Worm (Caenorhabditis elegans) whole organism, young adult: Measurements from ENCODE around the gene sgca-1.
A peak's percentile ranks its signal among the peaks of the same experiment; 100 is the strongest.

Source experiments
- C06A6.2 ChIP-seq: fragments of 200-800 bp; sonication (Bioruptor generic); conservative IDR thresholded peaks from 2 replicates; pipeline ENCODE4 v1.3.6; 2022; ENCODE audit warnings: missing genetic modification characterization, missing compliant biosample characterization
- F22D6.2 ChIP-seq: sonication (generic microtip); optimal IDR thresholded peaks from 2 replicates; lab custom pipeline; 2016; ENCODE audit warnings: mild to moderate bottlenecking, missing genetic modification characterization, missing compliant biosample characterization
- F52B5.7 ChIP-seq: sonication (generic microtip); optimal IDR thresholded peaks from 2 replicates; lab custom pipeline; 2016; ENCODE audit warnings: mild to moderate bottlenecking, missing genetic modification characterization, missing compliant biosample characterization
- K11D2.4 ChIP-seq: fragments of 200-800 bp; sonication (Bioruptor generic); IDR thresholded peaks from 2 replicates; pipeline ENCODE4 v1.3.6; 2022; ENCODE audit warnings: missing genetic modification reagents, missing genetic modification characterization, missing compliant biosample characterization
- T07F8.4 ChIP-seq: sonication (generic microtip); optimal IDR thresholded peaks from 2 replicates; lab custom pipeline; 2016; ENCODE audit warnings: mild to moderate bottlenecking, missing genetic modification characterization, moderate library complexity, missing compliant biosample characterization
- Y53G8AR.9 ChIP-seq: fragments of 200-800 bp; sonication (Bioruptor generic); conservative IDR thresholded peaks from 2 replicates; pipeline ENCODE4 v1.3.6; 2022; ENCODE audit warnings: missing genetic modification reagents, missing genetic modification characterization, missing compliant biosample characterization
- Y67H2A.10 ChIP-seq: fragments of 200-800 bp; sonication (Bioruptor generic); conservative IDR thresholded peaks from 2 replicates; pipeline ENCODE4 v1.3.6; 2022; ENCODE audit warnings: missing genetic modification reagents, missing genetic modification characterization, missing compliant biosample characterization
- Y79H2A.3 ChIP-seq: fragments of 200-800 bp; sonication (Bioruptor generic); conservative IDR thresholded peaks from 2 replicates; pipeline ENCODE4 v1.3.6; 2022; ENCODE audit warnings: missing genetic modification reagents, missing genetic modification characterization, missing compliant biosample characterization
- ZK185.1 ChIP-seq: sonication (generic microtip); optimal IDR thresholded peaks from 2 replicates; lab custom pipeline; 2016; ENCODE audit warnings: mild to moderate bottlenecking, missing genetic modification characterization, missing compliant biosample characterization; ENCODE audit not compliant: poor library complexity, severe bottlenecking
- aptf-2 ChIP-seq: fragments of 200-800 bp; sonication (Bioruptor generic); conservative IDR thresholded peaks from 2 replicates; pipeline ENCODE4 v1.3.6; 2022; ENCODE audit warnings: missing genetic modification reagents, missing genetic modification characterization, missing compliant biosample characterization
- atf-7 ChIP-seq: sonication (generic microtip); optimal IDR thresholded peaks from 2 replicates; lab custom pipeline; 2017; ENCODE audit warnings: mild to moderate bottlenecking, missing genetic modification characterization, missing compliant biosample characterization
- attf-3 ChIP-seq: fragments of 200-800 bp; sonication (Bioruptor generic); conservative IDR thresholded peaks from 2 replicates; pipeline ENCODE4 v1.3.6; 2022; ENCODE audit warnings: missing genetic modification reagents, missing genetic modification characterization, missing compliant biosample characterization
- bed-2 ChIP-seq: fragments of 200-800 bp; sonication (Bioruptor generic); IDR thresholded peaks from 2 replicates; pipeline ENCODE4 v1.3.6; 2022; ENCODE audit warnings: missing genetic modification reagents, missing genetic modification characterization, missing compliant biosample characterization
- cebp-1 ChIP-seq, 2 experiments: fragments of 200-800 bp in 1 of 2; sonication (Bioruptor generic) in 1 of 2; sonication (generic microtip) in 1 of 2; IDR thresholded peaks in 1 of 2; optimal IDR thresholded peaks in 1 of 2; 2 replicates each; pipeline versions ENCODE4 v1.3.6 to Lab custom; 2017 to 2022; ENCODE audit warnings: missing compliant biosample characterization in 2 of 2, missing genetic modification characterization in 2 of 2, mild to moderate bottlenecking in 1 of 2, missing genetic modification reagents in 1 of 2, moderate library complexity in 1 of 2
- ceh-100 ChIP-seq: fragments of 200-800 bp; sonication (Bioruptor generic); IDR thresholded peaks from 2 replicates; pipeline ENCODE4 v1.3.6; 2022; ENCODE audit warnings: missing genetic modification reagents, missing genetic modification characterization, missing compliant biosample characterization
- ceh-40 ChIP-seq: fragments of 200-800 bp; sonication (Bioruptor generic); IDR thresholded peaks from 2 replicates; pipeline ENCODE4 v1.3.6; 2022; ENCODE audit warnings: missing genetic modification characterization, missing compliant biosample characterization
- ceh-91 ChIP-seq: fragments of 200-800 bp; sonication (Bioruptor generic); IDR thresholded peaks from 2 replicates; pipeline ENCODE4 v1.3.6; 2022; ENCODE audit warnings: missing genetic modification reagents, missing genetic modification characterization, missing compliant biosample characterization
- chd-7 ChIP-seq: sonication (generic microtip); optimal IDR thresholded peaks from 2 replicates; lab custom pipeline; 2016; ENCODE audit warnings: mild to moderate bottlenecking, missing genetic modification characterization, moderate library complexity, missing compliant biosample characterization
- dpl-1 ChIP-seq: fragments of 150-350 bp; optimal IDR thresholded peaks from 2 replicates; lab custom pipeline; 2014; ENCODE audit warnings: missing biosample characterization, missing genetic modification reagents, missing genetic modification characterization
- egl-44 ChIP-seq: fragments of 200-800 bp; sonication (Bioruptor generic); IDR thresholded peaks from 2 replicates; pipeline ENCODE4 v1.3.6; 2022; ENCODE audit warnings: missing genetic modification reagents, missing genetic modification characterization, missing compliant biosample characterization
- egrh-3 ChIP-seq: fragments of 200-800 bp; sonication (Bioruptor generic); IDR thresholded peaks from 2 replicates; pipeline ENCODE4 v1.3.6; 2022; ENCODE audit warnings: missing genetic modification reagents, missing genetic modification characterization, missing compliant biosample characterization
- ekl-4 ChIP-seq: fragments of 200-800 bp; sonication (Bioruptor generic); IDR thresholded peaks from 2 replicates; pipeline ENCODE4 v1.3.6; 2022; ENCODE audit warnings: missing genetic modification reagents, missing genetic modification characterization, missing compliant biosample characterization
- ets-4 ChIP-seq: fragments of 200-800 bp; sonication (Bioruptor generic); optimal IDR thresholded peaks from 2 replicates; lab custom pipeline; 2018; ENCODE audit warnings: mild to moderate bottlenecking, missing genetic modification characterization, missing compliant biosample characterization
- gei-17 ChIP-seq: fragments of 200-800 bp; sonication (Bioruptor generic); optimal IDR thresholded peaks from 2 replicates; lab custom pipeline; 2018; ENCODE audit warnings: mild to moderate bottlenecking, missing genetic modification characterization, missing compliant biosample characterization
- him-1 ChIP-seq: sonication (generic microtip); optimal IDR thresholded peaks from 2 replicates; lab custom pipeline; 2016; ENCODE audit warnings: missing genotype, missing genetic modification reagents, missing genetic modification characterization, missing compliant biosample characterization
- hmg-20 ChIP-seq: fragments of 200-800 bp; sonication (Bioruptor generic); IDR thresholded peaks from 2 replicates; pipeline ENCODE4 v1.3.6; 2022; ENCODE audit warnings: missing genetic modification reagents, missing genetic modification characterization, missing compliant biosample characterization
- let-526 ChIP-seq: fragments of 200-800 bp; sonication (Bioruptor generic); IDR thresholded peaks from 2 replicates; pipeline ENCODE4 v1.3.6; 2022; ENCODE audit warnings: missing genetic modification reagents, missing genetic modification characterization, missing compliant biosample characterization
- let-607 ChIP-seq, 2 experiments: fragments of 200-800 bp in 1 of 2; sonication (Bioruptor generic) in 1 of 2; sonication (generic microtip) in 1 of 2; optimal IDR thresholded peaks; 2 replicates each; lab custom pipeline; 2016 to 2018; ENCODE audit warnings: mild to moderate bottlenecking in 2 of 2, missing compliant biosample characterization in 2 of 2, missing genetic modification characterization in 2 of 2, moderate library complexity in 2 of 2, missing genotype in 1 of 2
- lin-54 ChIP-seq: fragments of 200-800 bp; sonication (Bioruptor generic); optimal IDR thresholded peaks from 2 replicates; lab custom pipeline; 2018; ENCODE audit warnings: mild to moderate bottlenecking, missing genetic modification characterization, missing compliant biosample characterization
- lir-1 ChIP-seq: fragments of 200-800 bp; sonication (Bioruptor generic); conservative IDR thresholded peaks from 2 replicates; pipeline ENCODE4 v1.3.6; 2022; ENCODE audit warnings: missing genetic modification reagents, missing genetic modification characterization, missing compliant biosample characterization
- madf-6 ChIP-seq: fragments of 200-800 bp; sonication (Bioruptor generic); IDR thresholded peaks from 2 replicates; pipeline ENCODE4 v1.3.6; 2022; ENCODE audit warnings: missing genetic modification reagents, missing genetic modification characterization, missing compliant biosample characterization
- mcd-1 ChIP-seq: fragments of 200-800 bp; sonication (Bioruptor generic); IDR thresholded peaks from 2 replicates; pipeline ENCODE4 v1.3.6; 2022; ENCODE audit warnings: missing genetic modification reagents, missing genetic modification characterization, missing compliant biosample characterization
- mxl-1 ChIP-seq: sonication (generic microtip); optimal IDR thresholded peaks from 2 replicates; lab custom pipeline; 2016; ENCODE audit warnings: missing genetic modification characterization, missing compliant biosample characterization
- nhr-80 ChIP-seq: sonication (generic microtip); optimal IDR thresholded peaks from 2 replicates; lab custom pipeline; 2016; ENCODE audit warnings: missing genetic modification characterization, missing compliant biosample characterization
- pbrm-1 ChIP-seq: fragments of 200-800 bp; sonication (Bioruptor generic); IDR thresholded peaks from 2 replicates; pipeline ENCODE4 v1.3.6; 2022; ENCODE audit warnings: missing genetic modification reagents, missing genetic modification characterization, missing compliant biosample characterization
- rcor-1 ChIP-seq: fragments of 200-800 bp; sonication (Bioruptor generic); IDR thresholded peaks from 2 replicates; pipeline ENCODE4 v1.3.6; 2022; ENCODE audit warnings: missing genetic modification reagents, missing genetic modification characterization, missing compliant biosample characterization
- repo-1 ChIP-seq: sonication (generic microtip); optimal IDR thresholded peaks from 2 replicates; lab custom pipeline; 2017; ENCODE audit warnings: mild to moderate bottlenecking, missing genetic modification characterization, missing compliant biosample characterization
- sdz-38 ChIP-seq: sonication (generic microtip); optimal IDR thresholded peaks from 2 replicates; lab custom pipeline; 2016; ENCODE audit warnings: missing genotype, missing genetic modification characterization, missing compliant biosample characterization
- snpc-4 ChIP-seq, 5 experiments: fragments of 150-350 bp in 1 of 5; sonication (generic microtip) in 4 of 5; optimal IDR thresholded peaks; 2 replicates each; lab custom pipeline; 2014 to 2018; ENCODE audit warnings: missing genetic modification characterization in 5 of 5, missing biosample characterization in 3 of 5, antibody characterized with exemption in 2 of 5, mild to moderate bottlenecking in 2 of 5, missing compliant biosample characterization in 2 of 5, missing genotype in 2 of 5, moderate library complexity in 2 of 5, missing genetic modification reagents in 1 of 5
- somi-1 ChIP-seq: fragments of 200-800 bp; sonication (Bioruptor generic); optimal IDR thresholded peaks from 2 replicates; lab custom pipeline; 2018; ENCODE audit warnings: mild to moderate bottlenecking, missing genetic modification characterization, missing compliant biosample characterization
- tlf-1 ChIP-seq: fragments of 200-800 bp; sonication (Bioruptor generic); optimal IDR thresholded peaks from 2 replicates; lab custom pipeline; 2018; ENCODE audit warnings: mild to moderate bottlenecking, missing genetic modification characterization, missing compliant biosample characterization
- unc-62 ChIP-seq: fragments of 150-350 bp; optimal IDR thresholded peaks from 2 replicates; lab custom pipeline; 2014; ENCODE audit warnings: missing biosample characterization, missing genetic modification reagents, missing genetic modification characterization
- xnd-1 ChIP-seq: sonication (generic microtip); optimal IDR thresholded peaks from 2 replicates; lab custom pipeline; 2016; ENCODE audit warnings: missing genotype, missing genetic modification reagents, missing genetic modification characterization, missing compliant biosample characterization
- zfh-2 ChIP-seq: fragments of 200-800 bp; sonication (Bioruptor generic); conservative IDR thresholded peaks from 2 replicates; pipeline ENCODE4 v1.3.6; 2022; ENCODE audit warnings: missing genetic modification reagents, missing genetic modification characterization, missing compliant biosample characterization
- zim-3 ChIP-seq: sonication (generic microtip); optimal IDR thresholded peaks from 2 replicates; lab custom pipeline; 2017; ENCODE audit warnings: mild to moderate bottlenecking, missing genetic modification characterization, moderate library complexity, missing compliant biosample characterization

sgca-1 gene

ce11 chrX:6742011-6742683, 47.2 kb downstream of the sgca-1 start, which contains the start of gene mdl-1 (continued):
- TF ChIP-seq egrh-3 (GFP tag; lab: Robert Waterston, UW) (peak; percentile 86), snpc-4 (GFP tag; optimal IDR thresholded peaks at IDR 0.05; lab: Kevin White, UChicago) (peak; percentile 39), snpc-4 (tag; optimal IDR thresholded peaks at IDR 0.05; lab: Kevin White, UChicago) (peak in 3 of 4 experiments; percentile 10 to 23 (median 16)), repo-1 (tag; lab: Kevin White, UChicago) (no peak), ceh-91 (GFP tag; lab: Robert Waterston, UW) (no peak), hmg-20 (GFP tag; lab: Robert Waterston, UW) (no peak), ekl-4 (peak; percentile 40; the same call in 1 of the 2 replicates), mxl-1 (tag; lab: Kevin White, UChicago) (no peak), ceh-100 (0 out of 2 replicates have a peak, but pooled peaks have one; percentile 18), gei-17 (GFP tag; lab: Kevin White, UChicago) (peak; percentile 65), aptf-2 (GFP tag; lab: Robert Waterston, UW) (no peak), Y53G8AR.9 (GFP tag; lab: Robert Waterston, UW) (0 out of 2 replicates have a peak, but pooled peaks have one; percentile 7), zfh-2 (GFP tag; lab: Robert Waterston, UW) (peak; percentile 98), chd-7 (peak; percentile 93), zim-3 (tag; lab: Kevin White, UChicago) (peak; percentile 4), lin-54 (GFP tag; lab: Kevin White, UChicago) (peak; percentile 38), lir-1 (GFP tag; lab: Robert Waterston, UW) (peak; percentile 30; the same call in 1 of the 2 replicates), sdz-38 (tag; lab: Kevin White, UChicago) (no peak), madf-6 (GFP tag; lab: Robert Waterston, UW) (peak; percentile 34; the same call in 1 of the 2 replicates), tlf-1 (GFP tag; lab: Kevin White, UChicago) (peak; percentile 66), nhr-80 (tag; lab: Kevin White, UChicago) (peak; percentile 37), egl-44 (GFP tag; lab: Robert Waterston, UW) (peak; percentile 51; the same call in 1 of the 2 replicates), pbrm-1 (peak; percentile 68; the same call in 1 of the 2 replicates), F52B5.7 (tag; lab: Kevin White, UChicago) (peak; percentile 71), rcor-1 (GFP tag; lab: Robert Waterston, UW) (peak; percentile 60), ceh-40 (GFP tag; lab: Robert Waterston, UW) (0 out of 2 replicates have a peak, but pooled peaks have one; percentile 52), atf-7 (tag; lab: Kevin White, UChicago) (peak; percentile 51), F22D6.2 (tag; lab: Kevin White, UChicago) (peak; percentile 59), cebp-1 (GFP tag; IDR thresholded peaks at IDR 0.05; lab: Robert Waterston, UW) (peak; percentile 69), cebp-1 (tag; optimal IDR thresholded peaks at IDR 0.05; lab: Kevin White, UChicago) (peak; percentile 85), dpl-1 (GFP tag; lab: Kevin White, UChicago) (no peak), bed-2 (GFP tag; lab: Robert Waterston, UW) (no peak), mcd-1 (GFP tag; lab: Robert Waterston, UW) (peak; percentile 70), somi-1 (GFP tag; lab: Kevin White, UChicago) (peak; percentile 72)

- TF ChIP-seq ZK185.1 (tag; lab: Kevin White, UChicago) (peak; percentile 28), let-526 (GFP tag; lab: Robert Waterston, UW) (0 out of 2 replicates have a peak, but pooled peaks have one; percentile 4), him-1 (tag; lab: Kevin White, UChicago) (no peak), Y79H2A.3 (no peak), let-607 (tag; optimal IDR thresholded peaks at IDR 0.05; lab: Kevin White, UChicago) (peak in 1 of 2 experiments; percentile 47), unc-62 (peak; percentile 93), Y67H2A.10 (GFP tag; lab: Robert Waterston, UW) (no peak), somi-1 (GFP tag; lab: Kevin White, UChicago) (no peak), ets-4 (GFP tag; lab: Kevin White, UChicago) (no peak), ekl-4 (peak; percentile 16; the same call in 1 of the 2 replicates), xnd-1 (no peak), C06A6.2 (GFP tag; lab: Robert Waterston, UW) (peak; percentile 67), K11D2.4 (GFP tag; lab: Robert Waterston, UW) (peak; percentile 49; the same call in 1 of the 2 replicates), attf-3 (GFP tag; lab: Robert Waterston, UW) (no peak), T07F8.4 (tag; lab: Kevin White, UChicago) (no peak)
These were observed 47.8 kb downstream of the sgca-1 start for ce11 chrX:6741532-6741931.
